Worm (Caenorhabditis elegans) whole organism, L3 larva: ENCODE data around the gene zim-1.
A peak's percentile ranks its signal among the peaks of the same experiment; 100 is the strongest.

Source experiments
- elt-2 ChIP-seq: sonication (generic microtip); optimal IDR thresholded peaks from 2 replicates; lab custom pipeline; 2016; ENCODE audit warnings: missing genetic modification reagents, mild to moderate bottlenecking, missing genetic modification characterization, missing compliant biosample characterization
- nhr-237 ChIP-seq: fragments of 150-350 bp; optimal IDR thresholded peaks from 2 replicates; lab custom pipeline; 2014; ENCODE audit warnings: missing biosample characterization, missing genetic modification characterization
- nhr-25 ChIP-seq: sonication (generic microtip); optimal IDR thresholded peaks from 2 replicates; lab custom pipeline; 2017; ENCODE audit warnings: missing biosample characterization, missing genetic modification characterization
- unc-62 ChIP-seq: fragments of 150-350 bp; sonication (generic microtip); optimal IDR thresholded peaks from 4 replicates; lab custom pipeline; 2014; ENCODE audit warnings: missing biosample characterization, missing genetic modification reagents, missing genetic modification characterization
- zag-1 ChIP-seq: fragments of 150-350 bp; optimal IDR thresholded peaks from 2 replicates; lab custom pipeline; 2014; ENCODE audit warnings: missing biosample characterization, missing genetic modification characterization

DNA sequence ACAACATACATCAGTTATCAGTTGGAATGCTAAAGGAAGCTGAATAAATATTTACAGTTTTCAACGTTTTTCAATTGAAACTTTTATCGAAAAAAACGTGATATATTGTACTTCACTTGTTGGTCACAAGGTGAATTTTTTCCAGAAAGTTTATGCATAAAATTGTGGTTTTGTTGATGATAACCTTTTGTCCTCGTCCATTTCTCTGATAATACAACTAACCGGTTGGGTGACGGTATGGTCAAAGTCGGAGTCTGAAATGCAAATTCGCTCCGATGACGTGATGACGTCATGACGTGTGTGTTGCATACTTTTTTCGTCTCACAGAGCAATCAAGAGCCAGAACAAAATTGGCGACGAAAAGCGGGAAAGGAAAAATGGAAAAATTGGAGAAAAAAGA lies 35.5 kb upstream of the zim-1 start:
- no peak for TF ChIP-seq unc-62 (GFP tag; lab: Kevin White, UChicago)
- TF ChIP-seq nhr-25 (tag; lab: Kevin White, UChicago): no peak
- no peak for TF ChIP-seq nhr-237 (tag; lab: Kevin White, UChicago)
- TF ChIP-seq elt-2 (tag; lab: Kevin White, UChicago): peak; percentile 94
- TF ChIP-seq zag-1 (tag; lab: Kevin White, UChicago): no peak
